Worm (Caenorhabditis elegans): ENCODE measurements around the gene W05H9.4.

The W05H9.4 gene

ce11 chrX:6219892-6220291 is 43.6 kb upstream of the W05H9.4 start (continued):
- no peak for TF ChIP-seq ztf-4 (tag; optimal IDR thresholded peaks at IDR 0.05)
- no peak for TF ChIP-seq fkh-2 (tag; optimal IDR thresholded peaks at IDR 0.05)
- peak; percentile 50 for TF ChIP-seq pha-4 (tag; optimal IDR thresholded peaks at IDR 0.05)
- no peak for TF ChIP-seq eor-1 (tag; optimal IDR thresholded peaks at IDR 0.05)
- peak; percentile 53 for TF ChIP-seq jun-1 (tag; optimal IDR thresholded peaks at IDR 0.05)

ce11 chrX:6221097-6221496 is 42.4 kb upstream of the W05H9.4 start:
- TF ChIP-seq daf-12 (tag; optimal IDR thresholded peaks at IDR 0.05), result no peak
- TF ChIP-seq nhr-76 (tag; optimal IDR thresholded peaks at IDR 0.05), result no peak
- no peak for TF ChIP-seq nfya-1 (tag; optimal IDR thresholded peaks at IDR 0.05; ENCODE audit: insufficient read depth)
- no peak for TF ChIP-seq nhr-77 (tag; optimal IDR thresholded peaks at IDR 0.05)
- no peak for TF ChIP-seq pqm-1 (tag; optimal IDR thresholded peaks at IDR 0.05)
- no peak for TF ChIP-seq fkh-10 (GFP tag; optimal IDR thresholded peaks at IDR 0.05)
- TF ChIP-seq nhr-11 (tag; optimal IDR thresholded peaks at IDR 0.05), result no peak
- TF ChIP-seq mml-1 (tag; optimal IDR thresholded peaks at IDR 0.05), result no peak
- TF ChIP-seq eor-1 (tag; optimal IDR thresholded peaks at IDR 0.05), result no peak
- TF ChIP-seq elt-1 (tag; optimal IDR thresholded peaks at IDR 0.05), result no peak
- no peak for TF ChIP-seq elt-2 (tag; optimal IDR thresholded peaks at IDR 0.05)
- TF ChIP-seq hmg-11 (tag; optimal IDR thresholded peaks at IDR 0.05), result no peak
- TF ChIP-seq jun-1 (tag; optimal IDR thresholded peaks at IDR 0.05), result no peak

DNA sequence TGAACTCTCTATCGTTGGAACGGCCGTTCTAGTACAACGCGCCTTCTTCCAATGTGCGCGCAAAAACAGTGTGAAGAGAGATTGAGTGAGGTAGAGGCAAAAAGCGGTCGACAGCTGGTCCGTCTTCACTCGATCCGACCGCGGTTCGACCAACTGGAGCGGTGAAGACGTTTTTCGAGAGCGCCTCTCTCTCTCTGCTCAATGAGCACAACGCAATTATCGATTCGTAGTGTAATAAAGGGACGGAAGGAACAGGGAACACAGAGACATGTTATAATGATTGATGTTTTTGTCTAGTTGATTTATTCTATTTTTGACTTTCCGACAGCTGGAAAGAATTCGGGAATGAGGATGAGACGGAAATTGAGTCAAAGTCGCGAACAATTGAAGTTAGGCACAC is 38.6 kb upstream of the W05H9.4 start:
- TF ChIP-seq lin-15B (tag; optimal IDR thresholded peaks at IDR 0.05) (no peak), lin-39 (tag; optimal IDR thresholded peaks at IDR 0.05) (peak; percentile 6), elt-1 (tag; optimal IDR thresholded peaks at IDR 0.05) (no peak), mdl-1 (tag; optimal IDR thresholded peaks at IDR 0.05) (no peak), nhr-237 (tag; optimal IDR thresholded peaks at IDR 0.05) (no peak), nhr-67 (tag; optimal IDR thresholded peaks at IDR 0.05) (no peak)

DNA sequence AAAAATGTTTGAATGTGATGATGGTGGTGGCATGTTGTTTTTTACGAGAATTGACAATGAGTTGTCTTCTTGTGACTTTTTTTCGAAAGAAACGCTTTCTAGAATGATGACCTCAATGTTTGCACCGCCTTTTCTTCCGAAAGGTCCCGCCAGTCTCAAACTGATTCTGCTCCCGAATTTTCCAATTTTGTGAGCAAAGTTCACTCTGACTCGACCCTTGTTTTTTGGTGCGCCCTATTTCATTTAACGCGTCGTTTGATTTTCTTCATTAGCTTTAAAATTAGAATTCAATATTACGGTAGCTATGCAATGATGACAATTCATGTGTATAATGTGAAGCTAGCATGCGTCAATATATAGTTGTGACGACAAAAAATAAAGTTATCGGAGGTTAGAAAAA is 32.8 kb upstream of the W05H9.4 start, which contains the start of gene lite-1:
TSS of gene lite-1 (minus strand) at position 101 of the 400 bp plus-strand sequence.
- TF ChIP-seq nhr-43 (tag; optimal IDR thresholded peaks at IDR 0.05; ENCODE audit: poor library complexity, severe bottlenecking) (no peak), nhr-76 (tag; optimal IDR thresholded peaks at IDR 0.05) (no peak), nhr-23 (tag; optimal IDR thresholded peaks at IDR 0.05) (no peak), mml-1 (tag; optimal IDR thresholded peaks at IDR 0.05) (no peak), R02D3.7 (tag; optimal IDR thresholded peaks at IDR 0.05) (no peak), skn-1 (tag; optimal IDR thresholded peaks at IDR 0.05) (no peak), tbx-2 (tag; optimal IDR thresholded peaks at IDR 0.05) (no peak), ztf-4 (tag; optimal IDR thresholded peaks at IDR 0.05) (no peak), ceh-16 (tag; optimal IDR thresholded peaks at IDR 0.05) (no peak), jun-1 (tag; optimal IDR thresholded peaks at IDR 0.05) (no peak), mdl-1 (tag; optimal IDR thresholded peaks at IDR 0.05) (no peak), lin-39 (tag; optimal IDR thresholded peaks at IDR 0.05) (no peak), ceh-9 (tag; optimal IDR thresholded peaks at IDR 0.05) (no peak)

DNA sequence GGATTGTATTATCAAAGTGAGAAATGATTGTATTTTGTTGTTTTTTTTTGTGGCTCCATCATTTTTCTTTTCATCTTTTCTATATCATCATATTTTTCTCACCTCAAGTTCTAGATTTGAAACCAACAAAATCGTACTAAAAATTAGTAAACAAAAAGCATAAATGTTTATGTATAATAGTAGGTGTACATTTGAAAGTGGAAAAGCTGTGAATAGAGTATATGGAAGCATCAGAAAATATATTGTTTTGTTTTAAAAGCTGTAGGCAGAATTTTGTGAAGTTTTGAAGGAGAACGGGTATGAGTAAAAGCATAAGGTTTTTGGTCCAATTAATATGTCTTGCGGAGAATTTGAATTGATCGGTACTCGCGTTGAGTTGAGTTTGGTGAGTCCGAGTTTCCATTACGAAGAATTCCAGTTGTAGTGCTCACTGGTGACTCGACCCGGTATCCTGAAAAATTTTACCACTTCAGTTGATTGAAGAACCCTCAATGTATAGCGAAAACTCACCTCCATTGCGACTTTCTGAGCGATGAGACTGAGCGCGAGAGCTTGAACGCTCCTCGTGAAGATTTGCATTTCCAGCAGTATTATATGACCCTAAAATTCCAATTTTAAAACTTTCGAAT is 30.3 kb upstream of the W05H9.4 start, which contains the start of gene C14F11.4:
TSS of gene C14F11.4 (minus strand) at position 51 of the 629 bp plus-strand sequence.
- no peak for TF ChIP-seq ama-1 (optimal IDR thresholded peaks at IDR 0.05)
- no peak for TF ChIP-seq nhr-77 (tag; optimal IDR thresholded peaks at IDR 0.05)
- no peak for TF ChIP-seq mml-1 (tag; optimal IDR thresholded peaks at IDR 0.05)
- TF ChIP-seq unc-62 (GFP tag; optimal IDR thresholded peaks at IDR 0.05), result no peak
- TF ChIP-seq nhr-237 (tag; optimal IDR thresholded peaks at IDR 0.05), result no peak
- no peak for TF ChIP-seq elt-3 (tag; optimal IDR thresholded peaks at IDR 0.05)
- TF ChIP-seq elt-1 (tag; optimal IDR thresholded peaks at IDR 0.05), result no peak
- no peak for TF ChIP-seq pha-4 (tag; optimal IDR thresholded peaks at IDR 0.05)
- no peak for TF ChIP-seq fkh-2 (tag; optimal IDR thresholded peaks at IDR 0.05)
- no peak for TF ChIP-seq hmg-11 (tag; optimal IDR thresholded peaks at IDR 0.05)
- TF ChIP-seq nhr-23 (tag; optimal IDR thresholded peaks at IDR 0.05), result no peak
- TF ChIP-seq ztf-11 (tag; optimal IDR thresholded peaks at IDR 0.05), result no peak
- TF ChIP-seq zag-1 (tag; optimal IDR thresholded peaks at IDR 0.05), result no peak
- no peak for TF ChIP-seq unc-39 (tag; optimal IDR thresholded peaks at IDR 0.05)
- TF ChIP-seq sea-2 (GFP tag; optimal IDR thresholded peaks at IDR 0.05), result no peak
- TF ChIP-seq R02D3.7 (tag; optimal IDR thresholded peaks at IDR 0.05), result no peak
- TF ChIP-seq lin-15B (tag; optimal IDR thresholded peaks at IDR 0.05), result no peak
- no peak for TF ChIP-seq ceh-16 (tag; optimal IDR thresholded peaks at IDR 0.05)
- no peak for TF ChIP-seq nhr-67 (tag; optimal IDR thresholded peaks at IDR 0.05)
- no peak for TF ChIP-seq ceh-82 (tag; optimal IDR thresholded peaks at IDR 0.05)

Data from whole organism, L3 larva.